Fruit fly (Drosophila melanogaster): ENCODE results near the gene CG32284.

DNA sequence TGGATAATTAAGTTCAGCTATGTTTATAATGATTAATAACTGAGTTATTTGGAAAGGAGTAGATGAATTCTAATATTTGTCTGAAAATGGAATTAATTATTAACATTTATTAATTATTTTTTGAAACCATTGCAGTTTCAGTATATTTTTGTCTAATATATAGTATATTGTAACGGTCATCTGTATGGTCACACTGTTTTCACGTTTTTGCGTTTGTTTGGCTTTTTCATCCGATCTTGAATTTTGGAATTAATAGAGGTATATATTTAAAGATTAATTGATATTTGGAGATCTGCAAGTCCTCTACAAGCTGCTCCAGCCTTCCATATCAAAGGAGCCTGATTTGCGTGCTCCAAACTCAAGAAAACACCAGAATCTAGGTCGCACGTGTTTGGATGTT is 17.4 kb upstream of the CG32284 start, which contains the start of the genes CG32278 and CG32281:
- TF ChIP-seq psq (optimal IDR thresholded peaks at IDR 0.05) (no peak), Myc (optimal IDR thresholded peaks at IDR 0.05) (no peak), ttk (optimal IDR thresholded peaks at IDR 0.05) (no peak)
